Fruit fly (Drosophila melanogaster): Measurements from ENCODE around the gene Mcm2.
A peak's percentile ranks its signal among the peaks of the same experiment; 100 is the strongest.

Gene Mcm2

dm6 chr3R:8264302-8265080 is at the start of gene Mcm2, which contains the start of gene RPA1 (continued):
- peak; percentile 84 for TF ChIP-seq gem (tag; optimal IDR thresholded peaks at IDR 0.05)
- TF ChIP-seq CG33213 (GFP tag; optimal IDR thresholded peaks at IDR 0.05), result no peak
- no peak for TF ChIP-seq bigmax (GFP tag; optimal IDR thresholded peaks at IDR 0.05)
- peak; percentile 47 for TF ChIP-seq CG15601 (tag; optimal IDR thresholded peaks at IDR 0.05)
- TF ChIP-seq caup (GFP tag; optimal IDR thresholded peaks at IDR 0.05; ENCODE audit: severe bottlenecking), result peak; percentile 59
- TF ChIP-seq CG14710 (tag; optimal IDR thresholded peaks at IDR 0.05), result peak; percentile 82
- peak; percentile 54; the same call in 1 of the 2 replicates for TF ChIP-seq Poxn (GFP tag; IDR thresholded peaks at IDR 0.05)
- peak; percentile 98 for TF ChIP-seq grau (tag; optimal IDR thresholded peaks at IDR 0.05)
- TF ChIP-seq Vsx1 (GFP tag; optimal IDR thresholded peaks at IDR 0.05), result no peak
- TF ChIP-seq ERR (GFP tag; optimal IDR thresholded peaks at IDR 0.05), result no peak
- TF ChIP-seq HLH3B (GFP tag; IDR thresholded peaks at IDR 0.05), result peak; percentile 56
- peak; percentile 72 for TF ChIP-seq CG15696 (tag; optimal IDR thresholded peaks at IDR 0.05)
- no peak for TF ChIP-seq CG12236 (GFP tag; optimal IDR thresholded peaks at IDR 0.05)
- TF ChIP-seq NfI (GFP tag; optimal IDR thresholded peaks at IDR 0.05), result peak; percentile 82
- TF ChIP-seq grn (GFP tag; optimal IDR thresholded peaks at IDR 0.05), result no peak
- peak; percentile 81 for TF ChIP-seq CG8924 (tag; optimal IDR thresholded peaks at IDR 0.05)
- no peak for TF ChIP-seq dan (GFP tag; IDR thresholded peaks at IDR 0.05)
- TF ChIP-seq CG14014 (GFP tag; IDR thresholded peaks at IDR 0.05), result peak; percentile 76
- TF ChIP-seq al (GFP tag; IDR thresholded peaks at IDR 0.05), result peak; percentile 81
- peak; percentile 16 for TF ChIP-seq org-1 (GFP tag; optimal IDR thresholded peaks at IDR 0.05)
- TF ChIP-seq Dref (GFP tag; IDR thresholded peaks at IDR 0.05), result peak; percentile 57
- peak; percentile 60; the same call in 1 of the 3 replicates for TF ChIP-seq CG11695 (GFP tag; IDR thresholded peaks at IDR 0.05)
- 0 out of 3 replicates have a peak, but pooled peaks have one; percentile 51 for TF ChIP-seq jigr1 (GFP tag; IDR thresholded peaks at IDR 0.05)
- peak; percentile 97 for TF ChIP-seq CG2116 (GFP tag; optimal IDR thresholded peaks at IDR 0.05)
- TF ChIP-seq Usf (GFP tag; optimal IDR thresholded peaks at IDR 0.05), result peak; percentile 81
- TF ChIP-seq CG16863 (GFP tag; optimal IDR thresholded peaks at IDR 0.05), result peak; percentile 23
- TF ChIP-seq unpg (GFP tag; optimal IDR thresholded peaks at IDR 0.05), result peak; percentile 56
- no peak for TF ChIP-seq Neu2 (GFP tag; optimal IDR thresholded peaks at IDR 0.05; ENCODE audit: borderline replicate concordance)
- TF ChIP-seq CG2712 (tag; optimal IDR thresholded peaks at IDR 0.05), result peak; percentile 83
- peak; percentile 58; the same call in 1 of the 3 replicates for TF ChIP-seq otp (GFP tag; IDR thresholded peaks at IDR 0.05)
- TF ChIP-seq her (GFP tag; optimal IDR thresholded peaks at IDR 0.05), result no peak
- no peak for TF ChIP-seq CG7963 (GFP tag; IDR thresholded peaks at IDR 0.05; ENCODE audit: partially characterized antibody)
- TF ChIP-seq cwo (GFP tag; optimal IDR thresholded peaks at IDR 0.05), result peak; percentile 49
- TF ChIP-seq amos (GFP tag; IDR thresholded peaks at IDR 0.05; ENCODE audit: partially characterized antibody), result peak; percentile 48
- TF ChIP-seq crp (GFP tag; optimal IDR thresholded peaks at IDR 0.05), result peak in 1 of 2 experiments; percentile 42
- TF ChIP-seq chinmo (GFP tag; IDR thresholded peaks at IDR 0.05; ENCODE audit: partially characterized antibody), result no peak
- TF ChIP-seq CG7745 (tag; optimal IDR thresholded peaks at IDR 0.05), result no peak
- peak; percentile 50 for TF ChIP-seq Blimp-1 (GFP tag; optimal IDR thresholded peaks at IDR 0.05)
- TF ChIP-seq Fer3 (tag; optimal IDR thresholded peaks at IDR 0.05), result peak; percentile 68
- TF ChIP-seq gce (GFP tag; IDR thresholded peaks at IDR 0.05), result no peak
- peak; percentile 73 for TF ChIP-seq CG1233 (GFP tag; optimal IDR thresholded peaks at IDR 0.05)
- peak; percentile 78 for TF ChIP-seq Dip3 (GFP tag; optimal IDR thresholded peaks at IDR 0.05)
- TF ChIP-seq chif (GFP tag; optimal IDR thresholded peaks at IDR 0.05), result peak in 1 of 2 experiments; percentile 66
- TF ChIP-seq lola (GFP tag; optimal IDR thresholded peaks at IDR 0.05), result peak in 1 of 3 experiments; percentile 79
- peak; percentile 78 for TF ChIP-seq MBD-R2 (GFP tag; IDR thresholded peaks at IDR 0.05)
- no peak for TF ChIP-seq Bteb2 (GFP tag; optimal IDR thresholded peaks at IDR 0.05)
- no peak for TF ChIP-seq CG14965 (GFP tag; optimal IDR thresholded peaks at IDR 0.05; ENCODE audit: borderline replicate concordance)
- TF ChIP-seq pb (GFP tag; optimal IDR thresholded peaks at IDR 0.05), result no peak

Data from whole organism, embryonic.